Worm (Caenorhabditis elegans) whole organism, L1 larva: ENCODE data around the gene rpl-26.

ENCODE experiments used
- aly-2 ChIP-seq: fragments of 150-350 bp; optimal IDR thresholded peaks from 2 replicates; lab custom pipeline; 2014; ENCODE audit warnings: missing biosample characterization, missing genetic modification characterization
- ama-1 ChIP-seq: fragments of 150-350 bp; optimal IDR thresholded peaks from 2 replicates; lab custom pipeline; 2014
- blmp-1 ChIP-seq: fragments of 150-350 bp; optimal IDR thresholded peaks from 2 replicates; lab custom pipeline; 2014; ENCODE audit warnings: missing biosample characterization, missing genetic modification characterization
- ceh-63 ChIP-seq: fragments of 200-800 bp; sonication (Bioruptor generic); optimal IDR thresholded peaks from 2 replicates; lab custom pipeline; 2018; ENCODE audit warnings: mild to moderate bottlenecking, missing genetic modification characterization, missing compliant biosample characterization
- ceh-88 ChIP-seq: fragments of 200-800 bp; sonication (Bioruptor generic); IDR thresholded peaks from 2 replicates; pipeline ENCODE4 v1.3.6; 2022; ENCODE audit warnings: missing genetic modification characterization, missing compliant biosample characterization
- ceh-90 ChIP-seq: sonication (generic microtip); optimal IDR thresholded peaks from 2 replicates; lab custom pipeline; 2016; ENCODE audit warnings: missing genetic modification characterization, missing compliant biosample characterization
- dsc-1 ChIP-seq: sonication (generic microtip); optimal IDR thresholded peaks from 2 replicates; lab custom pipeline; 2016; ENCODE audit warnings: mild to moderate bottlenecking, missing genetic modification characterization, missing compliant biosample characterization
- efl-1 ChIP-seq, 4 experiments: fragments of 150-350 bp; optimal IDR thresholded peaks in 3 of 4; peaks in 1 of 4; 1 replicate in 1 of 4; 2 replicates in 3 of 4; lab custom pipeline; 2014; ENCODE audit warnings: missing biosample characterization in 2 of 4, missing genetic modification characterization in 2 of 4, missing genetic modification reagents in 2 of 4
- efl-3 ChIP-seq: fragments of 200-800 bp; sonication (Bioruptor generic); optimal IDR thresholded peaks from 2 replicates; lab custom pipeline; 2018; ENCODE audit warnings: mild to moderate bottlenecking, missing genetic modification characterization, missing compliant biosample characterization
- egl-13 ChIP-seq: sonication (generic microtip); optimal IDR thresholded peaks from 2 replicates; lab custom pipeline; 2016; ENCODE audit warnings: missing genotype, missing genetic modification reagents, missing genetic modification characterization, missing compliant biosample characterization
- elt-3 ChIP-seq, 6 experiments: fragments of 150-350 bp in 1 of 6; sonication (generic microtip); optimal IDR thresholded peaks; 2 replicates each; lab custom pipeline; 2017 to 2018; ENCODE audit warnings: missing biosample characterization in 6 of 6, missing genetic modification characterization in 6 of 6, inconsistent platforms in 1 of 6
- fkh-4 ChIP-seq: sonication (generic microtip); optimal IDR thresholded peaks from 2 replicates; lab custom pipeline; 2016; ENCODE audit warnings: missing compliant biosample characterization, missing genetic modification characterization, borderline replicate concordance
- fkh-8 ChIP-seq: sonication (generic microtip); optimal IDR thresholded peaks from 2 replicates; lab custom pipeline; 2016; ENCODE audit warnings: mild to moderate bottlenecking, missing genetic modification characterization, missing compliant biosample characterization
- grh-1 ChIP-seq: fragments of 200-800 bp; sonication (Bioruptor generic); IDR thresholded peaks from 2 replicates; pipeline ENCODE4 v1.3.6; 2022; ENCODE audit warnings: missing genetic modification reagents, missing genetic modification characterization, missing compliant biosample characterization
- jun-1 ChIP-seq: fragments of 150-350 bp; optimal IDR thresholded peaks from 2 replicates; lab custom pipeline; 2014; ENCODE audit warnings: missing biosample characterization, missing genetic modification reagents, missing genetic modification characterization
- lin-14 ChIP-seq: fragments of 200-800 bp; sonication (Bioruptor generic); optimal IDR thresholded peaks from 2 replicates; lab custom pipeline; 2018; ENCODE audit warnings: mild to moderate bottlenecking, missing genetic modification characterization, moderate library complexity, missing compliant biosample characterization
- lin-15B ChIP-seq: fragments of 150-350 bp; sonication (generic microtip); optimal IDR thresholded peaks from 3 replicates; lab custom pipeline; 2014; ENCODE audit warnings: missing biosample characterization, missing genetic modification characterization
- lin-35 ChIP-seq, 2 experiments: fragments of 150-350 bp; optimal IDR thresholded peaks; 2 replicates each; lab custom pipeline; 2014; ENCODE audit warnings: missing biosample characterization in 2 of 2, missing genetic modification characterization in 2 of 2, missing genetic modification reagents in 2 of 2
- lsy-2 ChIP-seq, 2 experiments: fragments of 150-350 bp; optimal IDR thresholded peaks; 2 replicates each; lab custom pipeline; 2014; ENCODE audit warnings: missing biosample characterization in 2 of 2, missing genetic modification characterization in 2 of 2
- mdl-1 ChIP-seq, 2 experiments: fragments of 150-350 bp; optimal IDR thresholded peaks; 2 replicates each; lab custom pipeline; 2014 to 2017; ENCODE audit warnings: missing biosample characterization in 2 of 2, missing genetic modification characterization in 2 of 2, inconsistent platforms in 1 of 2
- mep-1 ChIP-seq: fragments of 150-350 bp; optimal IDR thresholded peaks from 2 replicates; lab custom pipeline; 2014; ENCODE audit warnings: missing biosample characterization, missing genetic modification characterization
- nhr-28 ChIP-seq: fragments of 150-350 bp; optimal IDR thresholded peaks from 2 replicates; lab custom pipeline; 2014; ENCODE audit warnings: missing biosample characterization, missing genetic modification characterization
- nhr-71 ChIP-seq: sonication (generic microtip); optimal IDR thresholded peaks from 2 replicates; lab custom pipeline; 2016; ENCODE audit warnings: mild to moderate bottlenecking, missing genetic modification characterization, moderate library complexity, missing compliant biosample characterization
- nhr-76 ChIP-seq: sonication (generic microtip); optimal IDR thresholded peaks from 2 replicates; lab custom pipeline; 2017; ENCODE audit warnings: missing biosample characterization, missing genetic modification characterization
- nhr-85 ChIP-seq: sonication (generic microtip); peaks from one replicate; lab custom pipeline; 2016; ENCODE audit warnings: missing genetic modification characterization, inconsistent platforms, missing compliant biosample characterization
- skn-1 ChIP-seq: fragments of 150-350 bp; optimal IDR thresholded peaks from 2 replicates; lab custom pipeline; 2014; ENCODE audit warnings: missing biosample characterization, missing genetic modification characterization
- snpc-4 ChIP-seq: fragments of 150-350 bp; optimal IDR thresholded peaks from 2 replicates; lab custom pipeline; 2014; ENCODE audit warnings: missing biosample characterization, missing genetic modification characterization
- snu-23 ChIP-seq: sonication (generic microtip); optimal IDR thresholded peaks from 2 replicates; lab custom pipeline; 2016; ENCODE audit warnings: missing genetic modification characterization, missing compliant biosample characterization
- sox-4 ChIP-seq: sonication (generic microtip); optimal IDR thresholded peaks from 2 replicates; lab custom pipeline; 2016; ENCODE audit warnings: missing genetic modification characterization, missing compliant biosample characterization
- sptf-1 ChIP-seq: fragments of 150-350 bp; optimal IDR thresholded peaks from 2 replicates; lab custom pipeline; 2014; ENCODE audit warnings: missing biosample characterization, missing genetic modification characterization
- sup-37 ChIP-seq: fragments of 200-800 bp; sonication (Bioruptor generic); optimal IDR thresholded peaks from 2 replicates; lab custom pipeline; 2018; ENCODE audit warnings: mild to moderate bottlenecking, missing genetic modification characterization, missing compliant biosample characterization
- unc-130 ChIP-seq: fragments of 150-350 bp; optimal IDR thresholded peaks from 2 replicates; lab custom pipeline; 2017; ENCODE audit warnings: missing biosample characterization, missing genetic modification characterization, inconsistent platforms
- unc-98 ChIP-seq: fragments of 200-800 bp; sonication (Bioruptor generic); IDR thresholded peaks from 2 replicates; pipeline ENCODE4 v1.3.6; 2022; ENCODE audit warnings: missing genetic modification characterization, missing compliant biosample characterization
- vab-15 ChIP-seq: sonication (generic microtip); optimal IDR thresholded peaks from 2 replicates; lab custom pipeline; 2017; ENCODE audit warnings: missing genotype, mild to moderate bottlenecking, missing genetic modification characterization, missing compliant biosample characterization
- xbp-1 ChIP-seq: sonication (generic microtip); optimal IDR thresholded peaks from 2 replicates; lab custom pipeline; 2016; ENCODE audit warnings: missing genetic modification characterization, missing compliant biosample characterization
- zip-4 ChIP-seq: fragments of 200-800 bp; sonication (Bioruptor generic); optimal IDR thresholded peaks from 2 replicates; lab custom pipeline; 2018; ENCODE audit warnings: mild to moderate bottlenecking, missing genetic modification characterization, moderate library complexity, missing compliant biosample characterization

rpl-26 gene

DNA sequence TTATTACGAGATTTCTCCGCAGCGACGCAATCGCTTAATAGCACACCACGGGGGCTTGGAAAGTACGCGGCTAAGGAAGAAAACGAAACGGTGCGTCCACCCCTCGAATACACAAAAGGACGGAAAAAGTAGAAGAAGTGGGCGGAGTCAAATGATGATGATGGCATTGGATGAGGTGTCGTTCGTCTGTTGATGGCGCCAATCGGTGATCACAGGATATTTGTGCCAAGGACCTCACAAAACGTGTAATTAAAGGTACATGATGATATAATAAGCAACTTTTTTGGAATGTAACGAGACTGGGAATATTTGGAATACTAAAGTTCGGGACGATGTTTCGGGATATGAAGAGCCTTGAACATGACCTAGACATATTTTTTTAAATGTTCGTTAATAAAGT is 31.8 kb downstream of the rpl-26 start, which contains the start of gene cutl-12:
TSS of gene cutl-12 (minus strand) at position 101 of the 400 bp plus-strand sequence.
- TF ChIP-seq zip-4 (GFP tag; lab: Kevin White, UChicago), result no peak
- peak; percentile 24 for TF ChIP-seq blmp-1 (tag; lab: Kevin White, UChicago)
- no peak for TF ChIP-seq aly-2 (tag; lab: Kevin White, UChicago)

DNA sequence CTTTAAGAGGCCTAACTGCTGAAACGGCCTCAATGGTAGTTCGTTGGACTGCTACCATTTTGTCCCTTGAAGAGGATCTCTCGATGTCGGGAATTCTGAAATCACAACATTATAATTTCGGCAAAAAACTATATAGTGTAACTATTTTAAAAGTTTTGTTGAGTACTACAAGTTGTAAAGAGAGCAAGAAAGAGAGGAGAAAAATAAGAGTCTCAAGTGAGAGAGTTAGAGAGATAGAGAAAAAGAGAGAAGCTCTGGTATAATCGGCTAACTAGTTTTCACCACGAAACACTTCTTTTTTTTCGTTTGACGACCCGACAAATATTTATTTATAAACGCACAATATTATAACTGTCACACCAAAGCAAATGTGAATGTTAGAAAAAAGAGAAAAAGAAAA is 35.0 kb downstream of the rpl-26 start, which contains the start of gene vab-9:
TSS of gene vab-9 (minus strand) at position 101 of the 400 bp plus-strand sequence.
- TF ChIP-seq zip-4 (GFP tag; lab: Kevin White, UChicago), result no peak
- TF ChIP-seq efl-1 (optimal IDR thresholded peaks at IDR 0.05; lab: Kevin White, UChicago), result no peak
- peak in 1 of 2 experiments; percentile 39 for TF ChIP-seq efl-1 (GFP tag; optimal IDR thresholded peaks at IDR 0.05 in 1 of 2; lab: Kevin White, UChicago)
- TF ChIP-seq, all 84 proteins: peak for 1

DNA sequence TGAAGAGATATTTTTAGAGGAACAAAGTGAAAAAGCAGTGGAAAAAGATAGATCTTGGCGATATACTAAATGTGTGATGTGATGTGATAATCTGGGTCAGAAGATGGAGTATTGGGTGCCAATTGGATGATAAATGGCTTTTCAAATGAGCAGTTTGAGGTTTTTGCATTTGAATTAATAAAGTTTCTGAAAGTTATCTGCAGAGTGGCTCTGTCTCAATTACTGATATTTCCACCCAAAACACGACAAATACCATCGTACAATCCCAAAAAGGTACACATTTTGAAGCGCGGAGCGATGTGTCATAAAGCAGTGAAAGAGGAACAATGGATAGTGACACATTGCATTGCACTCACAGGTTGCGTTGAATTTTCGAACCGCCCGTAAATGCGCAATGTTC is 37.0 kb downstream of the rpl-26 start:
- TF ChIP-seq fkh-8 (tag; lab: Kevin White, UChicago), result no peak
- TF ChIP-seq sox-4 (tag; lab: Kevin White, UChicago), result no peak
- no peak for TF ChIP-seq lin-15B

DNA sequence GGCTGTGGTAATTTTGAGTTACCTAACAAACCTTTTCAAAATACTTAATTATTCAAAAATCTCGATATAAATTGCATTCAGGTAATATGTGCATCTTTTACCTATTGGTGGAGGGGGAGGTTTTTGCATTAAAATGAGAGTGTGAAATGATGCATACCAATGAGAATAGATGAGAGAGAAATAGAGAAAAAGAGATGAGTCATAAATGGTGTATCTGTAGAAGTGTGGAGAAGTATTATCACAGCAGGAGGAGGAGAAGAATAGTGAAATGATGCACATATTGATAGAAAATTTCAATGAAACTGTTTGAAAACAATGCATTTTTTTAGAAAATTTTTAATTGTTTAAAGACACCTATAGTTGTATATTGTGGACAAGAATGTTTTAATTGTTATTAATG is 37.9 kb downstream of the rpl-26 start:
- no peak for TF ChIP-seq unc-130 (tag; lab: Kevin White, UChicago)
- no peak for TF ChIP-seq zip-4 (GFP tag; lab: Kevin White, UChicago)
- TF ChIP-seq nhr-76 (tag; lab: Kevin White, UChicago), result no peak
- peak; percentile 30 for TF ChIP-seq lin-14 (GFP tag; lab: Kevin White, UChicago)
- TF ChIP-seq sup-37 (GFP tag; lab: Kevin White, UChicago), result no peak
- peak; percentile 12 for TF ChIP-seq mep-1 (tag; lab: Kevin White, UChicago)
- no peak for TF ChIP-seq mdl-1 (tag; optimal IDR thresholded peaks at IDR 0.05; lab: Kevin White, UChicago)
- TF ChIP-seq nhr-85 (tag; lab: Kevin White, UChicago), result peak; percentile 31

DNA sequence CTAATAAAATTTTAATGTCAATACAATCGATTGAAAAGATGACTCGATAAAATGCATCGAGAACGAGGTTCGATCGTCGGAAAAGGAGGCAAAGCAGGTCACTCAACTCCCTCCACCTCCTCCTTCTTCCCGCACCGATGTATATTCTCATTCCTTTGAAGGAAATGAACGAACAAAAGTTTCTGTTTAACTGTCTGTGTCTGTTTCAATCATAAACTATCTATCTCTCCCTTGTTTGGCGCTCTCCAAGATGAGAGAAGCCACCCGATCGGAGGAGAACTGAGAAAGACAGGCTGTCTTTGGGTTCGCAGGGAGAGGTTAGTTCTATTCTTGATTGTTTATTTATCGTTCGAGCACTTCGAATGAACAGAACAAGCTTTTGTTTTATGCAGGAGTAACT is 38.5 kb downstream of the rpl-26 start, which contains the start of gene D2085.7:
TSS of gene D2085.7 (plus strand) at position 251 of the 400 bp plus-strand sequence.
- TF ChIP-seq blmp-1 (tag; lab: Kevin White, UChicago) (peak; percentile 81), grh-1 (GFP tag; lab: Robert Waterston, UW) (no peak), nhr-85 (tag; lab: Kevin White, UChicago) (peak; percentile 57), ceh-88 (GFP tag; lab: Robert Waterston, UW) (no peak), mep-1 (tag; lab: Kevin White, UChicago) (no peak), lin-14 (GFP tag; lab: Kevin White, UChicago) (peak; percentile 39), ceh-63 (no peak), snpc-4 (tag; lab: Kevin White, UChicago) (no peak), lin-35 (GFP tag; optimal IDR thresholded peaks at IDR 0.05; lab: Kevin White, UChicago) (peak in 1 of 2 experiments; percentile 4), efl-1 (optimal IDR thresholded peaks at IDR 0.05; lab: Kevin White, UChicago) (no peak), efl-1 (GFP tag; optimal IDR thresholded peaks at IDR 0.05 in 1 of 2; lab: Kevin White, UChicago) (peak in 1 of 2 experiments; percentile 58), sptf-1 (tag; lab: Kevin White, UChicago) (no peak), elt-3 (tag; optimal IDR thresholded peaks at IDR 0.05; lab: Kevin White, UChicago) (peak in 1 of 6 experiments; percentile 11)

DNA sequence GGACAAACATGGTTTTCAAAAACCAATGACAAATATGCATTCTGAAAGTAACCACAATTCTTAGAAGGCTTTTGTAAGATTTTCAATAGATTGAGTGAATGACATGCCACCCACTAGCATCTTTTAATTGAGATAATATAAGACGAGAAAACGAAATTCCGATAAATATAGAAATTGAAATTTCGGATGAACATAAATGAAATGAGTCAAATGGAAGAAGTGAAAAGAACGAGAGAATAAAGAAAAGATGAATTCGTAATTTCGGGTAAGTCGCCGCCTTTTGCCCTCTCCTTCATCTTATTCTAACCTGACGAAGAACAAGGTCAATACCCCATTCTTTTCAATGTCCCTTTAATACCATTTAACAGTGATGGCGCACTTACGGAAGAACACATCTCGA is 39.8 kb downstream of the rpl-26 start:
- no peak for TF ChIP-seq sup-37 (GFP tag; lab: Kevin White, UChicago)
- peak; percentile 83 for TF ChIP-seq blmp-1 (tag; lab: Kevin White, UChicago)
- peak; percentile 13 for TF ChIP-seq lin-14 (GFP tag; lab: Kevin White, UChicago)

DNA sequence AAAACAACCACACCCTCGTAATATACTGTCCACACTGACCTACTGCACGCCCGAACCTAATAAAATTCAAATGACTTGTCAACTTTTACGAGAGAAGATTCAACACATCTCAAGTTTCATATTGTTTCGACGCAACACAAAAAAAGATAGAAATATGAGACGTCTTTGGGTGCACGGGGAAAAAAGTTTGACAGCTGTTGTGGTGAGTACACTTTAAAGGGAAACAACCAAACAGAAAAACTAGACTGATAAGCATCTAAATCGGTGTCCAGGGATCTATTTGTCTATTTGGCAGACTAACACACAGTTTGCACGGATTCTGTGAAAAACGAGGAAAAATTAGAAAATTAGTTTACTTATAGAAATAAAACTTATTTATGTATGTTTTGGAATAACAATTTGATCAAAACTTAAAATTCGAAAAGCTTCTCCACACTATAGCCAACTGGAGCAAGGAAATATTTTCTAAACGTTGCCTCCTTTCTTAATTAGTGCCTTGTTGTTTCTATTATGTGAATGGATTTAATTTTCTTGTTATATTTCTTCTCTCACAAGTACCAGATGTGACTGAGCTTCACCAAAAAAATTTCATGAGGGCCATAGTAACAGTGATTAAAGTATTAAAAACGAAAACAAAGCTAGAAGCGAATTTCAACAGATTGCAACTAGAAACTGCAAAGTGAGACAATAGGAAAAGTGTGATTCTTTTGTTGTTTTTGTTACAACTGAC is 41.2 kb downstream of the rpl-26 start:
- TF ChIP-seq nhr-71 (tag; lab: Kevin White, UChicago) (peak; percentile 18), skn-1 (tag; lab: Kevin White, UChicago) (no peak), nhr-28 (tag; lab: Kevin White, UChicago) (no peak), jun-1 (tag; lab: Kevin White, UChicago) (no peak), aly-2 (tag; lab: Kevin White, UChicago) (no peak), blmp-1 (tag; lab: Kevin White, UChicago) (peak; percentile 37), dsc-1 (tag; lab: Kevin White, UChicago) (peak; percentile 90), ama-1 (lab: Kevin White, UChicago) (no peak), vab-15 (tag; lab: Kevin White, UChicago) (no peak), efl-1 (optimal IDR thresholded peaks at IDR 0.05; lab: Kevin White, UChicago) (no peak), efl-1 (GFP tag; optimal IDR thresholded peaks at IDR 0.05 in 1 of 2; lab: Kevin White, UChicago) (peak in 1 of 2 experiments; percentile 67), unc-98 (GFP tag; lab: Robert Waterston, UW) (no peak), fkh-4 (peak; percentile 76), lsy-2 (tag; optimal IDR thresholded peaks at IDR 0.05; lab: Kevin White, UChicago) (peak in 1 of 2 experiments; percentile 20), xbp-1 (tag; lab: Kevin White, UChicago) (no peak), sptf-1 (tag; lab: Kevin White, UChicago) (no peak), snu-23 (GFP tag; lab: Kevin White, UChicago) (no peak), sup-37 (GFP tag; lab: Kevin White, UChicago) (no peak), efl-3 (no peak), ceh-90 (tag; lab: Kevin White, UChicago) (no peak), egl-13 (tag; lab: Kevin White, UChicago) (no peak)
